Worm (Caenorhabditis elegans) whole organism, midembryonic: ENCODE data around the gene F32H5.1.

Experiments
- T22C8.4 ChIP-seq: fragments of 200-800 bp; sonication (Bioruptor generic); IDR thresholded peaks from 2 replicates; pipeline ENCODE4 v1.3.6; 2022; ENCODE audit warnings: missing genetic modification characterization, missing compliant biosample characterization
- cog-1 ChIP-seq: sonication (generic microtip); optimal IDR thresholded peaks from 2 replicates; lab custom pipeline; 2016; ENCODE audit warnings: missing genetic modification characterization, missing compliant biosample characterization
- klf-2 ChIP-seq: fragments of 200-800 bp; sonication (Bioruptor generic); conservative IDR thresholded peaks from 2 replicates; pipeline ENCODE4 v1.3.6; 2022; ENCODE audit warnings: missing genetic modification reagents, missing genetic modification characterization, missing compliant biosample characterization
- med-1 ChIP-seq: sonication (generic microtip); optimal IDR thresholded peaks from 2 replicates; lab custom pipeline; 2017; ENCODE audit warnings: missing genetic modification characterization, mild to moderate bottlenecking, missing compliant biosample characterization, antibody characterized with exemption, missing genetic modification reagents; ENCODE audit not compliant: insufficient read depth
- ref-1 ChIP-seq: fragments of 200-800 bp; sonication (Bioruptor generic); conservative IDR thresholded peaks from 2 replicates; pipeline ENCODE4 v1.3.6; 2022; ENCODE audit warnings: missing genetic modification reagents, missing genetic modification characterization, missing compliant biosample characterization
- ztf-23 ChIP-seq: fragments of 200-800 bp; sonication (Bioruptor generic); IDR thresholded peaks from 2 replicates; pipeline ENCODE4 v1.3.6; 2022; ENCODE audit warnings: missing genetic modification reagents, missing genetic modification characterization, missing compliant biosample characterization
- ztf-29 ChIP-seq: fragments of 200-800 bp; sonication (Bioruptor generic); IDR thresholded peaks from 2 replicates; pipeline ENCODE4 v1.3.6; 2022; ENCODE audit warnings: missing genetic modification reagents, missing genetic modification characterization, missing compliant biosample characterization

DNA sequence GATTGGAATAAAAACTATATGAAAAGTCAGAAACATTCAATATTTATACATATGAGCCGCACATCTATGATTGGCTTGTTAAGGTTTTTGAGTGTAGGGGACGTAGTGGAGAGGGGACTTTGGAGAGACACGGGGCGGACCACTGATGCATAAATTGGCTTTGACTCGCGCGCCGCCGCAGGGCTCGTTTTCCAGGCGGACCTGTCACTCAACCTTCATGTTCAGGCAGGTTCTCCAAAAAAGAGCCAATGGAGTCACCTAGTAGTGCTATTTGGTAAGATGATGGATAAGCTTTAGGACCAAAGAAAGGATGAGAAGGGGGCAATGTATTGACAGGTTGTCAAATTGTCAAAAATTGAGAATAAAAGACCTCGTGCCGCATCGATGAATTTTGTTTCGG lies 37.1 kb upstream of the F32H5.1 start:
- TF ChIP-seq ztf-29 (GFP tag; lab: Robert Waterston, UW) (no peak), ztf-23 (0 out of 2 replicates have a peak, but pooled peaks have one; percentile 12), ref-1 (no peak), T22C8.4 (GFP tag; lab: Robert Waterston, UW) (no peak), cog-1 (tag; lab: Kevin White, UChicago) (no peak), klf-2 (GFP tag; lab: Robert Waterston, UW) (no peak), med-1 (no peak)
